Worm (Caenorhabditis elegans) whole organism, L2 larva: ENCODE data around the gene F45D3.4.

ENCODE experiments used
- C34F6.9 ChIP-seq: fragments of 150-350 bp; optimal IDR thresholded peaks from 2 replicates; lab custom pipeline; 2014; ENCODE audit warnings: missing biosample characterization, missing genetic modification characterization
- F13H6.1 ChIP-seq: sonication (generic microtip); optimal IDR thresholded peaks from 2 replicates; lab custom pipeline; 2016; ENCODE audit warnings: missing genetic modification characterization, missing compliant biosample characterization
- R02D3.7 ChIP-seq: fragments of 150-350 bp; optimal IDR thresholded peaks from 2 replicates; lab custom pipeline; 2014; ENCODE audit warnings: missing biosample characterization, missing genetic modification characterization
- Y55F3AM.14 ChIP-seq: fragments of 200-800 bp; sonication (Bioruptor generic); optimal IDR thresholded peaks from 2 replicates; lab custom pipeline; 2018; ENCODE audit warnings: mild to moderate bottlenecking, missing genetic modification characterization, missing compliant biosample characterization
- alr-1 ChIP-seq: fragments of 150-350 bp; optimal IDR thresholded peaks from 2 replicates; lab custom pipeline; 2014; ENCODE audit warnings: missing biosample characterization, missing genetic modification characterization
- ama-1 ChIP-seq: fragments of 150-350 bp; optimal IDR thresholded peaks from 2 replicates; lab custom pipeline; 2018; ENCODE audit warnings: inconsistent platforms
- blmp-1 ChIP-seq: sonication (generic microtip); optimal IDR thresholded peaks from 2 replicates; lab custom pipeline; 2017; ENCODE audit warnings: missing genetic modification characterization, mild to moderate bottlenecking, missing compliant biosample characterization, antibody characterized with exemption, moderate library complexity; ENCODE audit not compliant: insufficient read depth
- ceh-16 ChIP-seq: fragments of 150-350 bp; optimal IDR thresholded peaks from 2 replicates; lab custom pipeline; 2014; ENCODE audit warnings: missing biosample characterization, missing genetic modification characterization
- ceh-82 ChIP-seq: fragments of 150-350 bp; optimal IDR thresholded peaks from 2 replicates; lab custom pipeline; 2014; ENCODE audit warnings: missing biosample characterization, missing genetic modification characterization
- crh-2 ChIP-seq: sonication (generic microtip); optimal IDR thresholded peaks from 2 replicates; lab custom pipeline; 2017; ENCODE audit warnings: missing biosample characterization, missing genetic modification characterization
- egl-27 ChIP-seq: sonication (generic microtip); optimal IDR thresholded peaks from 3 replicates; lab custom pipeline; 2017; ENCODE audit warnings: missing biosample characterization, missing genetic modification reagents, missing genetic modification characterization
- fos-1 ChIP-seq: fragments of 150-350 bp; optimal IDR thresholded peaks from 2 replicates; lab custom pipeline; 2014; ENCODE audit warnings: missing biosample characterization, missing genetic modification characterization
- gmeb-1 ChIP-seq: fragments of 150-350 bp; optimal IDR thresholded peaks from 2 replicates; lab custom pipeline; 2014; ENCODE audit warnings: missing biosample characterization, missing genetic modification characterization
- lin-11 ChIP-seq: fragments of 150-350 bp; sonication (generic microtip); optimal IDR thresholded peaks from 2 replicates; lab custom pipeline; 2014; ENCODE audit warnings: missing biosample characterization, missing genetic modification characterization, inconsistent platforms, mixed read lengths
- lin-13 ChIP-seq: fragments of 150-350 bp; optimal IDR thresholded peaks from 2 replicates; lab custom pipeline; 2014; ENCODE audit warnings: missing biosample characterization, missing genetic modification reagents, missing genetic modification characterization
- lin-39 ChIP-seq: fragments of 150-350 bp; optimal IDR thresholded peaks from 2 replicates; lab custom pipeline; 2014; ENCODE audit warnings: missing biosample characterization, missing genetic modification reagents, missing genetic modification characterization
- lsy-2 ChIP-seq, 2 experiments: fragments of 150-350 bp in 1 of 2; sonication (generic microtip) in 1 of 2; optimal IDR thresholded peaks; 2 replicates each; lab custom pipeline; 2014 to 2017; ENCODE audit warnings: missing biosample characterization in 2 of 2, missing genetic modification characterization in 2 of 2
- mbf-1 ChIP-seq: sonication (generic microtip); optimal IDR thresholded peaks from 2 replicates; lab custom pipeline; 2017; ENCODE audit warnings: missing biosample characterization, missing genetic modification characterization
- nhr-11 ChIP-seq: fragments of 150-350 bp; optimal IDR thresholded peaks from 2 replicates; lab custom pipeline; 2014; ENCODE audit warnings: missing biosample characterization, missing genetic modification characterization
- nhr-129 ChIP-seq: fragments of 150-350 bp; optimal IDR thresholded peaks from 2 replicates; lab custom pipeline; 2014; ENCODE audit warnings: missing biosample characterization, missing genetic modification characterization
- nhr-25 ChIP-seq: fragments of 150-350 bp; sonication (generic microtip); optimal IDR thresholded peaks from 3 replicates; lab custom pipeline; 2014; ENCODE audit warnings: missing biosample characterization, missing genetic modification characterization
- nhr-6 ChIP-seq: fragments of 150-350 bp; optimal IDR thresholded peaks from 2 replicates; lab custom pipeline; 2014; ENCODE audit warnings: missing biosample characterization, missing genetic modification characterization
- peb-1 ChIP-seq: fragments of 150-350 bp; optimal IDR thresholded peaks from 2 replicates; lab custom pipeline; 2014; ENCODE audit warnings: missing biosample characterization, missing genetic modification characterization
- sem-4 ChIP-seq: fragments of 150-350 bp; optimal IDR thresholded peaks from 2 replicates; lab custom pipeline; 2014; ENCODE audit warnings: missing biosample characterization, missing genetic modification reagents, missing genetic modification characterization
- skn-1 ChIP-seq: sonication (generic microtip); optimal IDR thresholded peaks from 2 replicates; lab custom pipeline; 2017; ENCODE audit warnings: missing biosample characterization, missing genetic modification characterization
- sma-9 ChIP-seq, 2 experiments: fragments of 150-350 bp in 1 of 2; sonication (generic microtip) in 1 of 2; optimal IDR thresholded peaks; 2 replicates each; lab custom pipeline; 2014 to 2016; ENCODE audit warnings: missing genetic modification characterization in 2 of 2, mild to moderate bottlenecking in 1 of 2, missing biosample characterization in 1 of 2, missing compliant biosample characterization in 1 of 2, missing genetic modification reagents in 1 of 2, moderate library complexity in 1 of 2
- snpc-4 ChIP-seq: fragments of 150-350 bp; optimal IDR thresholded peaks from 2 replicates; lab custom pipeline; 2014; ENCODE audit warnings: missing biosample characterization, missing genetic modification characterization
- unc-39 ChIP-seq: fragments of 150-350 bp; optimal IDR thresholded peaks from 2 replicates; lab custom pipeline; 2014; ENCODE audit warnings: missing biosample characterization, missing genetic modification characterization
- unc-55 ChIP-seq: fragments of 150-350 bp; sonication (generic microtip); optimal IDR thresholded peaks from 3 replicates; lab custom pipeline; 2014; ENCODE audit warnings: missing biosample characterization, missing genetic modification reagents, missing genetic modification characterization
- zag-1 ChIP-seq: fragments of 150-350 bp; optimal IDR thresholded peaks from 2 replicates; lab custom pipeline; 2014; ENCODE audit warnings: missing biosample characterization, missing genetic modification characterization
- ztf-1 ChIP-seq: fragments of 200-800 bp; sonication (Bioruptor generic); conservative IDR thresholded peaks from 2 replicates; pipeline ENCODE4 v1.3.6; 2022; ENCODE audit warnings: missing genetic modification characterization, missing compliant biosample characterization
- ztf-4 ChIP-seq: fragments of 150-350 bp; optimal IDR thresholded peaks from 2 replicates; lab custom pipeline; 2014; ENCODE audit warnings: missing biosample characterization, missing genetic modification characterization

F45D3.4 gene

ce11 chrV:12518770-12519169 is 34.2 kb downstream of the F45D3.4 start (continued):
- TF ChIP-seq C34F6.9 (tag; lab: Kevin White, UChicago), result peak; percentile 21
- no peak for TF ChIP-seq Y55F3AM.14 (GFP tag; lab: Kevin White, UChicago)
- no peak for TF ChIP-seq mbf-1 (tag; lab: Kevin White, UChicago)
- no peak for TF ChIP-seq nhr-6 (tag; lab: Kevin White, UChicago)

DNA sequence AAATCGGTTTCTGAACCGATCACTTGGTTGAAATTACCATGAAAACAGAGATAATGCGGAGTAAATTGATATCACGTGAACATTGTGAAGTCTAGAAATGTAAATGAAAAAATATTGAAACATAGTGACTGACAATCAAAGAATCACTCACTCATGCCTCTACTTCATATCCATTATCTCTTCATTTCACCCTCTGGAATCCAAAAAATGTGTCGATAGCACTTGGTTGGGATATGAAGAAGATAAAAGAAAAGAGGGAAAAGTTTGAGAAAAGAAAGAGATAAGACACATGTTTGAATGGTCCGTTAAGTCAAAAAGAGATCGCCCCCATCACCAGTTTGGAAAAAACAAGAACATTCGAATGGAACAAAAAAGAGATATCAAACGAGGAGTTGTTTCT is 35.2 kb downstream of the F45D3.4 start:
- TF ChIP-seq ceh-82 (tag; lab: Kevin White, UChicago), result no peak
- no peak for TF ChIP-seq alr-1
- TF ChIP-seq nhr-129 (tag; lab: Kevin White, UChicago), result peak; percentile 56
- TF ChIP-seq snpc-4 (tag; lab: Kevin White, UChicago), result no peak
- no peak for TF ChIP-seq nhr-6 (tag; lab: Kevin White, UChicago)
- no peak for TF ChIP-seq ama-1 (lab: Kevin White, UChicago)
- TF ChIP-seq nhr-25, result no peak
- no peak for TF ChIP-seq ztf-1 (GFP tag; lab: Robert Waterston, UW)
- no peak for TF ChIP-seq ceh-16
- no peak for TF ChIP-seq egl-27
- no peak for TF ChIP-seq nhr-11 (tag; lab: Kevin White, UChicago)
- TF ChIP-seq lin-13 (GFP tag; lab: Kevin White, UChicago), result no peak
- TF ChIP-seq F13H6.1 (tag; lab: Kevin White, UChicago), result peak; percentile 60
- TF ChIP-seq lsy-2 (tag; optimal IDR thresholded peaks at IDR 0.05; lab: Kevin White, UChicago), result peak in 1 of 2 experiments; percentile 46
- no peak for TF ChIP-seq Y55F3AM.14 (GFP tag; lab: Kevin White, UChicago)
- peak; percentile 31 for TF ChIP-seq sma-9 (GFP tag; optimal IDR thresholded peaks at IDR 0.05; lab: Kevin White, UChicago)
- TF ChIP-seq sma-9 (tag; optimal IDR thresholded peaks at IDR 0.05; lab: Kevin White, UChicago), result no peak
- no peak for TF ChIP-seq peb-1 (tag; lab: Kevin White, UChicago)
- TF ChIP-seq unc-55 (GFP tag; lab: Kevin White, UChicago), result no peak
- TF ChIP-seq C34F6.9 (tag; lab: Kevin White, UChicago), result peak; percentile 44
- TF ChIP-seq lin-39, result no peak
- TF ChIP-seq, all 48 proteins: peak for 5

DNA sequence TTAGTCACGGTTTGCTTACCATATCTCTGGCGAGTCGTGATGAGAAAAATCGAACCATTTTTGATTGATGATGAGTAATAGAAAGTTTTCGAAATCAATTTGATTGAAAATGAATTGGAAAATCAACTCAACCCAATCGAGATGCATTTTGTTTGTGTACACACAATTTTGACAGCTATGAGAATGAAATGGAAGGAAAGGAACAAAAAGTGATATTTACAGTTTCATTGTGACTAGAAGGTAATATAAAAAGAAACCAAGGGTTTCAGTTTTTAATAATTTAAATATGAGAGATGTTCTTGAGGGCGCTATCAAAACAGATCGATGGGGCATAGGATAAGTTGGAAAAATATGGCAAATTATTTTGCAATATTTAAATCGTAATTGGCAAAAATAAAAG is 35.8 kb downstream of the F45D3.4 start, which contains the start of gene cal-1:
Gene cal-1, minus strand, starts transcription at position 101 of the 400 bp plus-strand sequence.
- TF ChIP-seq ztf-4 (tag; lab: Kevin White, UChicago) (no peak), lin-39 (no peak), alr-1 (no peak), nhr-6 (tag; lab: Kevin White, UChicago) (no peak), peb-1 (tag; lab: Kevin White, UChicago) (no peak), lin-13 (GFP tag; lab: Kevin White, UChicago) (no peak), nhr-11 (tag; lab: Kevin White, UChicago) (no peak), ceh-16 (no peak), lin-11 (tag; lab: Kevin White, UChicago) (no peak), unc-39 (tag; lab: Kevin White, UChicago) (no peak), blmp-1 (tag; lab: Kevin White, UChicago) (no peak)
- TF ChIP-seq, all 48 proteins: peak for 0

ce11 chrV:12513900-12514299 is 39.1 kb downstream of the F45D3.4 start:
- TF ChIP-seq sma-9 (GFP tag; optimal IDR thresholded peaks at IDR 0.05; lab: Kevin White, UChicago) (peak; percentile 39), sma-9 (tag; optimal IDR thresholded peaks at IDR 0.05; lab: Kevin White, UChicago) (no peak), zag-1 (tag; lab: Kevin White, UChicago) (no peak), ztf-4 (tag; lab: Kevin White, UChicago) (no peak), F13H6.1 (tag; lab: Kevin White, UChicago) (peak; percentile 12), fos-1 (peak; percentile 2)

DNA sequence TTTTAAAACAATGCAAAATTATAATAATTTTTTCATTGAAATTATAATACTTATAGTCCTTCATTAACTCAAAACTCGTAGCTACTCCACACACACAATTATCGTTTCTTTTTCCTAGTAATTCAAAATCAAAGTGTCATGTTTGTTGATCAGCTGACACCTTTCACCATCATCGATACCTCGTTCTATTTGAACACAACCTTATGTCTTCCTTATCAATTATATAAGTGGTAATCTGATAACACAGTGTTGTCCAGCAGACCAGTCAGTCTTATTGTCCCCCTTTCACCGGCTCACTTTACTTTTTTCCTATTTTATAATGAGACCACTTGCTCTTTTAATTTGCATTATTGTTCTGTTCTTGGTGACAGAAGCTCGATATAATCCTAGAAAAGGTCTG is 40.2 kb downstream of the F45D3.4 start, which contains the start of the genes T28H10.2 and lgmn-1:
Gene T28H10.2, minus strand, starts transcription at position 177 of the 400 bp plus-strand sequence.
Gene lgmn-1, plus strand, starts transcription at position 284 of the 400 bp plus-strand sequence.
- peak; percentile 46 for TF ChIP-seq skn-1
- peak; percentile 69 for TF ChIP-seq fos-1
- no peak for TF ChIP-seq R02D3.7
- peak; percentile 53 for TF ChIP-seq sma-9 (GFP tag; optimal IDR thresholded peaks at IDR 0.05; lab: Kevin White, UChicago)
- TF ChIP-seq sma-9 (tag; optimal IDR thresholded peaks at IDR 0.05; lab: Kevin White, UChicago), result no peak
- peak; percentile 23 for TF ChIP-seq crh-2 (tag; lab: Kevin White, UChicago)
- no peak for TF ChIP-seq blmp-1 (tag; lab: Kevin White, UChicago)
- peak; percentile 14 for TF ChIP-seq nhr-129 (tag; lab: Kevin White, UChicago)
- no peak for TF ChIP-seq sem-4 (tag; lab: Kevin White, UChicago)
- peak; percentile 52 for TF ChIP-seq gmeb-1 (tag; lab: Kevin White, UChicago)
